Worm (Caenorhabditis elegans) whole organism, dauer: Measurements from ENCODE around the gene Y54F10BM.20.

Source experiments
- unc-62 ChIP-seq: sonication (generic microtip); optimal IDR thresholded peaks from 2 replicates; lab custom pipeline; 2017; ENCODE audit warnings: missing biosample characterization, missing genetic modification reagents, missing genetic modification characterization

Y54F10BM.20 gene

ce11 chrIII:2294736-2295135 lies 13.3 kb upstream of the Y54F10BM.20 start:
- TF ChIP-seq unc-62 (GFP tag; lab: Kevin White, UChicago): no peak

DNA sequence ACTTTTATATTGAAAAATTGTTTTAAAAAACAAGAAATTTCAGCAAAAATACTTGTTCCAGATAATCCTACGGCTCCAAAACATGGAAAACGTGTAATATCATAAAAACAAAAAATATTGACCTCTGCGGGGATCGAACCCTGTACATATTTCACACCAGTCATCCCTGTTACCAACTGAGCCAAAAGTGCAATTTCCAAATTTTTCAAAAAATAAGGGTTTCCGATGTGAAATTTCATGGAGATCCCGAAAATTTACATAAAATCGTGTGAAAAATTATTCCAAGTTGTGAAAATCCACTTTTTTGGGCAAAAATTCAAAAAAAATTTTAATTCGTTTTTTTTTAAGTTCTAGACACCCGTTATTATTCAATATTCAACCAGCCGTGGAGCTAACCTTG lies 3.9 kb upstream of the Y54F10BM.20 start:
- no peak for TF ChIP-seq unc-62 (GFP tag; lab: Kevin White, UChicago)

DNA sequence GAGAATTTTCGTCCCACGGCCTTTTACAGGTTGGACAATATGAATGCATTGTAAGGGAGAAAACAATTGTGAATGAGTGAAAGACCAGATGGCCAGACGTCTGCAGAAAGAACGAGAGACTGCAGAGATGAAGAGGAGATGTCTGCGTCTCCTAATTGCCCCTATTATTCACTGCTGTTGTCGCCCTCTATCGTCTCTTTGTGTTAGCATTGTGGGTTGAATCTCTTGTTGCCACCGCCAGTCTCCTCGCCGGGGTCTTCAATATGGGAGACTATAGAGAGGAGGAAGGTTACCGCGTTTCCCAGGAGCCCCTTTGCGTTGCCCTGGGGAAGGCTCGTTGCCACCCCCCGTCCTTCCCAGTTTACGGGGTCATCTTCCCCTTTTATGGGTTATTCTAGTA lies 3.2 kb upstream of the Y54F10BM.20 start, which contains the start of gene Y54F10BM.9:
Y54F10BM.9 (minus strand) TSS at position 61 of the 400 bp plus-strand sequence.
- no peak for TF ChIP-seq unc-62 (GFP tag; lab: Kevin White, UChicago)

DNA sequence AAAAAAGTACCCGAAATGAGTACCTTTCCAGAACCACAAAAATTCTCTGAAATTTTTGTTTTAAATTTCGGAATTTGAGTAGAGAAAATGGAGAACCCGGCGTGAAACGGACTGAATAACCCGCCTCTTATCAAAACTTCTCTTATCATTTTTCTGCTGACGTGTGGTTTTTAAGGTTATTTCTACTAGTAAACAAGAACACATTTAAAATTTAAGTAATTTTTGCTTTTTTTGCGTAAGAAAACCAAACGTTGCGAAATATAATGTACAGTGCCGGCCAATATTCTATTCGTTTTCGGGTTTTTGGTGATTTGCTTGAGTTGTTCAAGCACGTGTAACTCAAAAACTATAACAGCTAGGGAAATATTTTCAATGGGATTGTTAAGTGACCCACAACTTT lies 2.9 kb downstream of the Y54F10BM.20 start:
- TF ChIP-seq unc-62 (GFP tag; lab: Kevin White, UChicago): no peak

DNA sequence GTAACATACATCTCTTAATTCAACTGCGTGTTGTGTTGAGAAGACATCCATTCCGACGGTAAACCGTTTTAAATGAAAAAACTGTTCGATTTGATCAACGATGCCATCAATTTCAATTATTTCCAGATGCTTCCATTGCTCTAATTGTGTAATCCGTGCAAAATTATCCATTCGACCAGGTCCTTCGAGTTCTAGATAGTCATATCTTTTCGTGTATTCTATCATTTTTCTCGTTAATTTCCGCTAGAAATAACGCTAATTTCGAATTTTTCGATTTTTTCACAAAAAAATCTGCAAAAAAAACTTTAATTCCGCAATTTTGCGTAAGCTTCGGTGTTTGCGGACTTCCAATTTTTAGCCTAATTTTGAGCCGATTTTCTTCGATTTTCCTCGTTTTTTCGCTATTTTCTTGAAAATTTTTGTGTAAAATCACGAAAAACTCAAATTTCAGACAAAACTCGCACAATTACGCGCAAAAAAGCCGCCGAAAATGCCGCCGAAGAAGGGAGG lies 6.0 kb downstream of the Y54F10BM.20 start, which contains the start of the genes fbxa-66 and iffb-1:
fbxa-66 (minus strand) TSS at position 51 of the 510 bp plus-strand sequence.
iffb-1 (plus strand) TSS at position 452 of the 510 bp plus-strand sequence.
- TF ChIP-seq unc-62 (GFP tag; lab: Kevin White, UChicago): no peak

ce11 chrIII:2314678-2315077 lies 6.6 kb downstream of the Y54F10BM.20 start:
- no peak for TF ChIP-seq unc-62 (GFP tag; lab: Kevin White, UChicago)

DNA sequence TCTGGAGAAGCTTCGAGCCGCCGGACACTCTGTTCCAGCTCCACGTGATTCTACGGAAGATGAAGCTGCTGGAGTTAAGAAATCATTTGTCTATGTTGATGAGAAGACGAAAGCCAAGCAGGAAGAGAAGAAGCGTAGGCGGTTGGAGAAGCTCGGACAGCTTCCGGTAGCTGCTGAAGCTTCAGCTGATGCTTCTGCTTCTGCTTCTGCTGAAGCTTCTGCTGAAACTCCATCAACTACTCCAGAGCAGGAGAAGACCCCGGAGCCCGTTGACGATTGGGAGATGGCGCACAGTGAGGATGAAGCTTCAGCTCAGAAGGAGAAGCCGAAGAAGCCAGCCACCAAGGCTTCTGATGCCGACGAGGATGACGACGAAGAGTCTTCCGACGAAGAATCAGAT lies 8.4 kb downstream of the Y54F10BM.20 start:
- TF ChIP-seq unc-62 (GFP tag; lab: Kevin White, UChicago): no peak

- TF ChIP-seq unc-62 (GFP tag; lab: Kevin White, UChicago): no peak
Measured at ce11 chrIII:2324703-2325102, 16.6 kb downstream of the Y54F10BM.20 start.

DNA sequence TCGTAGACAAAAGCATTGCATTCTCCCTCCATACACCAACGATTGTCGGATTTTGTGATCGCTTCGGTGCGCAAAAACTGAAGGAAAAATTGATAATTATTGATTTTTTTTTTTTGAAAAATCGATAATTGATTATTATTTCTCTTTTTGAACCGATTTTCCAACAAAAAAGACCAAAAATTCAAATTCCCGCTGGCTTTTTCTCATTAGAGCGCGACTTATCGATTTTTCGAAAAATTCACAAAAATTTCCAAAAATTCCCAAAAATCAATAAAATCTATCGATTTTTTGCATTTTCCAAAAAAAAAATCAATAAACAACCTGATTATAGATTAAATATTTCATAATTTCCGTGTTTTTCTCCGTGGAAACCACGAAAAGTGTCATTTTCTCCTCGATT lies 20.6 kb downstream of the Y54F10BM.20 start:
- TF ChIP-seq unc-62 (GFP tag; lab: Kevin White, UChicago): no peak

ce11 chrIII:2329336-2329735 lies 21.3 kb downstream of the Y54F10BM.20 start, which contains the start of gene Y54F10BM.12:
Gene Y54F10BM.12, minus strand, starts transcription at chrIII:2329679.
- no peak for TF ChIP-seq unc-62 (GFP tag; lab: Kevin White, UChicago)

DNA sequence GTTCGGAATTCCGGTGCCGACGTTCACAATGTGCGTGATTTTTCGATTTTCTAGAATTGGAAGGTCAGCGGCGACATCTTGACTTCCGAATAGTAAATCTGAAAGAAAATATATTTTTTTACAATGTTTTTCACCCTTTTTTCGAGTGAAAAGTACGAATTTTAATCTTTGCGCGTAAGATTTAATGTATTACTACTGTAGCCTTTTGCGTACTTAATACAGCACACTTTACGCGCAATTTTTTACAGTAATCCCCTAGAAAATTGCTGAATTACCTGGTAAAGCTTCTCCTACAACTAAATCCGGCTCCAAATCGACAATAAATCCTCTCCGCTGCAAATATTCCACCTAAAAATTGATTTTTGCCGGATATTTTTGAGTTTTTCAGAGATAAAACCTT lies 22.3 kb downstream of the Y54F10BM.20 start:
- no peak for TF ChIP-seq unc-62 (GFP tag; lab: Kevin White, UChicago)

DNA sequence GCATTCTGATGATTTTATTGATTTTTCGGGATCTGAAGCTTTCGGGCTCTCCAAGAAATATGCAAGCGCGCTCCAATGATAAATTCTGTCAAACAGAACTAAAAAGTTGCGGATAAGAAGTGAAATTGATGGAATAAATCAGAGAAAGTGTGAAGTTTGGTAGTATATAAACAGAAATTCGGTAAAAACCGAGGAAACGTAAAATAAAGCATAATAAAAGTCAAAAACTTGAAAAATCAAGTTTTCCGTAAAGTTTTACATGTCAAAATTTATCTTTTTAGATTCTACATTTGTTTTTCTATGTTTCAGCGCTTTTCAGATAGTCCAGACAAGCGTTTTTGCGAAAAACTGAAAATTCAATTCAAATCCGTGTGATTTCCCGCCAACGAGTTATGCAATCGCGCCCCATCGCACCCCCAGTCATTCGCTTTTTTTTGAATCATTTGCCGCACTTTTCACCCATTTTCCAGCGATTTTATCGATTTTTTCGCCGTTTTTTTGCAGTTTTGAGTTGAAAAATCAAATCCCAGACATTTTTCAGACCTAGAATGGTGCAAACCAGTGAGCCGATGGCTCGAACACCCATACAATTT lies 23.1 kb downstream of the Y54F10BM.20 start, which contains the start of the genes Y54F10BM.13 and ppm-1.D:
Y54F10BM.13 (minus strand) TSS at position 51 of the 593 bp plus-strand sequence.
ppm-1.D (plus strand) TSS at position 540 of the 593 bp plus-strand sequence.
- TF ChIP-seq unc-62 (GFP tag; lab: Kevin White, UChicago): no peak

- TF ChIP-seq unc-62 (GFP tag; lab: Kevin White, UChicago): no peak
Measured at ce11 chrIII:2343273-2343672, 35.2 kb downstream of the Y54F10BM.20 start, which contains the start of gene phf-5. Gene phf-5, plus strand, starts transcription at chrIII:2343573.

DNA sequence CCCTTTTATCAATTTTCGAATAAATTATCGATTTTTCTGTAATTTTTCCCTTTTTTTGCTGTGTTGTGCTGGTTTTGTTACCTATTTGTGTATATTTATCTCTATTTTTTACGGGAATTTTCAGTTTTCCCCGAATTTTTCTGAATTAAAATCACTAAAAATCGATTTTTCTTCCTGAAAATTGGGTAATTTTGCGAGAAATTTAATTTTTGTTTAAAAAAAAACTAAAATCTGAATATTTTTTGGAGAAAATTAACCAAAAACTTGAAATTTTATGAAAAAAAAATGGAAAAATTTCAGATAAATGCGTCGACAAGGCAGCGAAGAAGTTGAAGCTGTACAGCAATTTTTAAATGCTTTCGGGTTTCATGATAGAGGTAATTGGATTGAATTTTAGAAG lies 39.2 kb downstream of the Y54F10BM.20 start, which contains the start of gene gip-1:
gip-1 (plus strand) TSS at position 301 of the 400 bp plus-strand sequence.
- no peak for TF ChIP-seq unc-62 (GFP tag; lab: Kevin White, UChicago)

DNA sequence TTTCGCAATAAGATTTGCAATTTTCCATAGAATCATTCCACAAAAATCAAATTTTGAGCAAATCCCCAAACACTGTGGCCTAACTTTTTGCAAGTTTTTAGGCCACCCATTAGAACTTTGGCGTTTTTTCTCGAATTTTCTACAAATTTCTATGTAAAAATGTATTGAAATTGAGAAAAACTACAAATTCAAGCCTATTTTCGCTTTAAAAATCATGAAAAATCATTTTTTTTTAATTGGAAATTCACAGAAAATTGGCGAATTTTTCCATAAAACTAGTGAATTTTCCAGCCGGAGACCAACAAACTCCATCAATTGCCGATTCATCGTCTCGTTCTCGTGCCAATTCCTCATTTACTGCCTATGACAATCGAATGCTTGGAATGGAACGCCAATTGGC lies 41.9 kb downstream of the Y54F10BM.20 start:
- no peak for TF ChIP-seq unc-62 (GFP tag; lab: Kevin White, UChicago)
